Fruit fly (Drosophila melanogaster): ENCODE data around the gene CG10863.
A peak's percentile ranks its signal among the peaks of the same experiment; 100 is the strongest.

CG10863 gene

DNA sequence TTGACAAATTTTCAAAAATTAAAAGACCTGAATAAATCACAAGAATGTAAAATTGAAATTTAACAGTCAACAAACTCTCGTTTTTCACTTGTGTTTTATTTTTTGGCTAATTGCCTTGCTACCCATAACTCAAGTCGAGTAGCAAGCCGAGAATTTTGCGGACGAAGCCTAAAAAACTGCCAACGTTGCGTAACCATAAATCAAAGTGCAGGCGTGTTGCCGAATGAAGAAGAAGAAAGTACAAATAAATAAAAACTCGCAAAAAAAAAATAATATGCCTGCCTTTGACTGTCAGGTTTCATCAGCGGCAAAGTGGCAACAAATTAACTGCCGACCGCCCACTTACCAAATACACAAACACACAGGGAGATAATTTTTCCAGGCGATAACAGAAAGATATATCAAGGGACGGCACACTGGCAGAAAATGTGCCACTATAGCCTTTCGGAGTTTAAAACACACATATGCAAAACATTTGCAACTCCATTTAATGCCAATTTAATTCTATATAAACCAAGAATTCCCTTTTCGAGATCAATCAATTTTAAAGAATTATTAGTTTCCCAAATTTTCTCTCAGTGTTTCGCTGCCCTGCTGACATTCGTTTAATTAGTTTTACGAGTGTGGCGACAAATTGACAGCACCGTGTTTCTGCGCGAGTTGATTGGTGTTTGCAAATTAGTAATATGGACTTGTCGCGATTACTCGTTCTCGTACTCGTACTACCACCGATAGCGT lies 13.9 kb downstream of the CG10863 start:
- TF ChIP-seq dsf (GFP tag; optimal IDR thresholded peaks at IDR 0.05; ENCODE audit: borderline replicate concordance) (peak; percentile 74), sage (GFP tag; optimal IDR thresholded peaks at IDR 0.05) (peak; percentile 79), dl (GFP tag; optimal IDR thresholded peaks at IDR 0.05; ENCODE audit: insufficient read depth in 1 of 2, partially characterized antibody in 2 of 2) (no peak), psq (GFP tag; optimal IDR thresholded peaks at IDR 0.05) (peak; percentile 89), woc (GFP tag; optimal IDR thresholded peaks at IDR 0.05) (peak; percentile 57), Vsx2 (GFP tag; optimal IDR thresholded peaks at IDR 0.05; ENCODE audit: partially characterized antibody) (no peak), Jra (GFP tag; optimal IDR thresholded peaks at IDR 0.05) (peak; percentile 84), GATAd (GFP tag; optimal IDR thresholded peaks at IDR 0.05) (peak; percentile 84), tai (GFP tag; optimal IDR thresholded peaks at IDR 0.05) (peak; percentile 87), Dif (GFP tag; optimal IDR thresholded peaks at IDR 0.05; ENCODE audit: partially characterized antibody) (no peak), HLH106 (tag; optimal IDR thresholded peaks at IDR 0.05) (peak; percentile 92), Sp1 (GFP tag; optimal IDR thresholded peaks at IDR 0.05) (peak; percentile 91), CG32264 (GFP tag; optimal IDR thresholded peaks at IDR 0.05) (peak; percentile 75), pan (optimal IDR thresholded peaks at IDR 0.05) (no peak), h (GFP tag; optimal IDR thresholded peaks at IDR 0.05) (peak; percentile 97), OdsH (GFP tag; optimal IDR thresholded peaks at IDR 0.05) (peak; percentile 95), usp (GFP tag; optimal IDR thresholded peaks at IDR 0.05) (no peak), sv (GFP tag; optimal IDR thresholded peaks at IDR 0.05) (peak; percentile 88), brk (GFP tag; optimal IDR thresholded peaks at IDR 0.05) (peak; percentile 85), jim (GFP tag; optimal IDR thresholded peaks at IDR 0.05) (peak; percentile 24), Dfd (GFP tag; optimal IDR thresholded peaks at IDR 0.05) (no peak), Hr78 (GFP tag; optimal IDR thresholded peaks at IDR 0.05) (no peak), Hnf4 (GFP tag; optimal IDR thresholded peaks at IDR 0.05) (peak; percentile 92), Myc (optimal IDR thresholded peaks at IDR 0.05) (no peak), ey (GFP tag; optimal IDR thresholded peaks at IDR 0.05) (peak; percentile 97), CG9705 (GFP tag; optimal IDR thresholded peaks at IDR 0.05) (peak; percentile 78), Rel (GFP tag; optimal IDR thresholded peaks at IDR 0.05) (peak; percentile 58), Rel (tag; optimal IDR thresholded peaks at IDR 0.05) (peak; percentile 74), lola (GFP tag; optimal IDR thresholded peaks at IDR 0.05) (no peak), Hr83 (GFP tag; optimal IDR thresholded peaks at IDR 0.05; ENCODE audit: poor library complexity, severe bottlenecking) (peak; percentile 70), fru (GFP tag; optimal IDR thresholded peaks at IDR 0.05) (peak; percentile 93), Abd-B (GFP tag; optimal IDR thresholded peaks at IDR 0.05) (no peak), rgr (GFP tag; optimal IDR thresholded peaks at IDR 0.05) (peak; percentile 97), N (GFP tag; optimal IDR thresholded peaks at IDR 0.05) (no peak), Mio (GFP tag; optimal IDR thresholded peaks at IDR 0.05) (peak; percentile 71), dmrt93B (GFP tag; optimal IDR thresholded peaks at IDR 0.05) (peak; percentile 79), CrebA (GFP tag; optimal IDR thresholded peaks at IDR 0.05; ENCODE audit: borderline replicate concordance) (peak; percentile 77), br (GFP tag; optimal IDR thresholded peaks at IDR 0.05) (peak; percentile 94), foxo (GFP tag; optimal IDR thresholded peaks at IDR 0.05) (peak; percentile 37 to 95)

dm6 chr3L:3927462-3927861 lies 14.8 kb downstream of the CG10863 start:
- no peak for TF ChIP-seq GATAd (GFP tag; optimal IDR thresholded peaks at IDR 0.05)
- TF ChIP-seq pan (optimal IDR thresholded peaks at IDR 0.05): no peak
- no peak for TF ChIP-seq Dif (GFP tag; optimal IDR thresholded peaks at IDR 0.05; ENCODE audit: partially characterized antibody)
- no peak for TF ChIP-seq Hnf4 (GFP tag; optimal IDR thresholded peaks at IDR 0.05)
- no peak for TF ChIP-seq dmrt93B (GFP tag; optimal IDR thresholded peaks at IDR 0.05)
- TF ChIP-seq brk (GFP tag; optimal IDR thresholded peaks at IDR 0.05): no peak
- TF ChIP-seq sage (GFP tag; optimal IDR thresholded peaks at IDR 0.05): no peak
- no peak for TF ChIP-seq Hr78 (GFP tag; optimal IDR thresholded peaks at IDR 0.05)
